Fruit fly (Drosophila melanogaster) whole organism, pupa: Measurements from ENCODE around the gene Pdp1.

ENCODE experiments used
- CG10348 ChIP-seq: fragments of 200-800 bp; sonication (Bioruptor generic); IDR thresholded peaks from 2 replicates; pipeline ENCODE4 v1.3.6; 2022; ENCODE audit warnings: missing biosample characterization, missing genetic modification characterization
- CG12605 ChIP-seq: fragments of 200-800 bp; sonication (Bioruptor generic); IDR thresholded peaks from 2 replicates; pipeline ENCODE4 v1.3.6; 2022; ENCODE audit warnings: missing biosample characterization, missing genetic modification characterization
- CG13204 ChIP-seq: fragments of 200-800 bp; sonication (Bioruptor generic); optimal IDR thresholded peaks from 2 replicates; lab custom pipeline; 2018; ENCODE audit warnings: missing biosample characterization, mild to moderate bottlenecking, missing genetic modification characterization, moderate library complexity
- CG14655 ChIP-seq: fragments of 200-800 bp; sonication (Bioruptor generic); optimal IDR thresholded peaks from 3 replicates; lab custom pipeline; 2017; ENCODE audit warnings: mild to moderate bottlenecking, missing biosample characterization, missing genetic modification reagents, missing genetic modification characterization
- CG15710 ChIP-seq: fragments of 200-800 bp; sonication (Bioruptor generic); optimal IDR thresholded peaks from 2 replicates; lab custom pipeline; 2018; ENCODE audit warnings: missing biosample characterization, mild to moderate bottlenecking, missing genetic modification characterization, moderate library complexity
- CG17806 ChIP-seq: fragments of 200-800 bp; sonication (Bioruptor generic); optimal IDR thresholded peaks from 2 replicates; lab custom pipeline; 2018; ENCODE audit warnings: missing biosample characterization, mild to moderate bottlenecking, missing genetic modification characterization, moderate library complexity
- CG32121 ChIP-seq: fragments of 200-800 bp; sonication (Bioruptor generic); IDR thresholded peaks from 2 replicates; pipeline ENCODE4 v1.3.6; 2022; ENCODE audit warnings: missing biosample characterization, missing genetic modification characterization
- CG34367 ChIP-seq: fragments of 200-800 bp; sonication (Bioruptor generic); optimal IDR thresholded peaks from 2 replicates; lab custom pipeline; 2018; ENCODE audit warnings: missing biosample characterization, mild to moderate bottlenecking, missing genetic modification characterization
- CG4496 ChIP-seq: fragments of 200-800 bp; sonication (Bioruptor generic); IDR thresholded peaks from 3 replicates; pipeline ENCODE4 v1.3.6; 2022; ENCODE audit warnings: missing biosample characterization, missing genetic modification characterization
- CG8159 ChIP-seq: fragments of 200-800 bp; sonication (Bioruptor generic); optimal IDR thresholded peaks from 3 replicates; lab custom pipeline; 2018; ENCODE audit warnings: missing biosample characterization, mild to moderate bottlenecking, missing genetic modification characterization, moderate library complexity
- CG8301 ChIP-seq: fragments of 200-800 bp; sonication (Bioruptor generic); optimal IDR thresholded peaks from 2 replicates; lab custom pipeline; 2018; ENCODE audit warnings: missing biosample characterization, mild to moderate bottlenecking, missing genetic modification characterization
- CG9948 ChIP-seq: fragments of 200-800 bp; sonication (Bioruptor generic); optimal IDR thresholded peaks from 2 replicates; lab custom pipeline; 2018; ENCODE audit warnings: missing biosample characterization, mild to moderate bottlenecking, missing genetic modification characterization, moderate library complexity
- D1 ChIP-seq: fragments of 200-800 bp; sonication (Bioruptor generic); optimal IDR thresholded peaks from 2 replicates; lab custom pipeline; 2018; ENCODE audit warnings: missing biosample characterization, mild to moderate bottlenecking, missing genetic modification characterization, moderate library complexity
- EcR ChIP-seq: fragments of 200-800 bp; sonication (Bioruptor generic); optimal IDR thresholded peaks from 3 replicates; lab custom pipeline; 2019; ENCODE audit warnings: missing biosample characterization, missing genetic modification characterization, mild to moderate bottlenecking, moderate library complexity, missing genetic modification reagents
- Ets98B ChIP-seq: fragments of 200-800 bp; sonication (Bioruptor generic); IDR thresholded peaks from 2 replicates; pipeline ENCODE4 v1.3.6; 2022; ENCODE audit warnings: missing biosample characterization, missing genetic modification characterization
- Pif1A ChIP-seq: fragments of 200-800 bp; sonication (Bioruptor generic); optimal IDR thresholded peaks from 3 replicates; lab custom pipeline; 2016; ENCODE audit warnings: missing biosample characterization, missing genetic modification characterization
- Pif1B ChIP-seq: fragments of 200-800 bp; sonication (Bioruptor generic); optimal IDR thresholded peaks from 3 replicates; lab custom pipeline; 2016; ENCODE audit warnings: missing biosample characterization, missing genetic modification characterization
- Snoo ChIP-seq: fragments of 200-800 bp; sonication (Bioruptor generic); optimal IDR thresholded peaks from 3 replicates; lab custom pipeline; 2017; ENCODE audit warnings: missing biosample characterization, mild to moderate bottlenecking, missing genetic modification characterization, inconsistent platforms
- fd96Ca ChIP-seq: fragments of 200-800 bp; sonication (Bioruptor generic); IDR thresholded peaks from 3 replicates; pipeline ENCODE4 v1.3.6; 2022; ENCODE audit warnings: missing biosample characterization, missing genetic modification characterization
- gl ChIP-seq: fragments of 200-800 bp; sonication (Bioruptor generic); optimal IDR thresholded peaks from 2 replicates; lab custom pipeline; 2018; ENCODE audit warnings: missing biosample characterization, mild to moderate bottlenecking, missing genetic modification characterization
- rn ChIP-seq: fragments of 200-800 bp; sonication (Bioruptor generic); IDR thresholded peaks from 2 replicates; pipeline ENCODE4 v1.3.6; 2022; ENCODE audit warnings: missing biosample characterization, missing genetic modification characterization

The Pdp1 gene

DNA sequence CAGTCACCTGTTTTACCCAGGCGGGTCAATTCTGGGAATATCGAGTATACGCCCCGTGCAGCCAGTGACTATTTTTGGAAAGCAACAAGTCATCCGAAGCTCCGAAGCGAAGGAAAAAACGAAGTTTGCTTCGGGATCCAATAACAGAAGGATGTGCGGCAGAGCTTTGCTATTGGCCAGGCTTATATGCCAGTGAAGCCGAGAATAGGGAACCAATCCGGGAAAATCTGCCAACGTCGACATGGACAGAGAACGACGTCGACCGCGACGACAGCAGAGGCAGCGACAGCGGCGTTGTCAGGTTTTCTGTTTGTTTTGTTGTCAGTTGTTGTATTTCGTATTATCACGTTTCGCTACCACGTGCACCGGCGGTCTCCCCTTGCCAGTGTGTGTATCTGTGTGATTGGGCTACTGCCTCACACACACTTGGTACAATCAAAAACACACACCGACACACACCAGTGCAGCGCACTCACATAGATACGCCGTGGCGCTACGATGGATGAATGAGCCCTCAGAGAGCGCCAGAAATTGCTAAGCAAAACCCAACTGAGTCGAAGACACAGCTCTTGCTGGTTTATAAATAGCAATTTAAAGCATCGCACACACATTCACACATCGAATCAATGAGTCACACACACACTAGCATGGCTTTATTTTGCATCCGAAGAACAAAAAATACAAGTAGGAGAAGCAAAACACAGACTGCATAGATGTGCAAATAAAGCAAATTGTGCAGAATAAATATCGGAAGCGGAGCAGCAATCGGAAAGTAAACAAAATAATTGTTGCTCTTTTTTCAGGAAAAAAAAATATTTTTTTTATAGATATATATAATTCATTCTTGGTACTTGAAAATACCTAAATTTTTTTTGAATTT lies 32.0 kb downstream of the Pdp1 start:
- TF ChIP-seq CG4496 (GFP tag; lab: Robert Waterston, UW) (no peak), D1 (tag; lab: Kevin White, UChicago) (peak; percentile 48), CG8159 (tag; lab: Kevin White, UChicago) (no peak), CG15710 (no peak), Snoo (tag; lab: Kevin White, UChicago) (no peak), CG34367 (tag; lab: Kevin White, UChicago) (no peak), CG10348 (no peak), CG12605 (GFP tag; lab: Robert Waterston, UW) (0 out of 2 replicates have a peak, but pooled peaks have one; percentile 14), CG9948 (tag; lab: Kevin White, UChicago) (no peak), CG14655 (GFP tag; lab: Kevin White, UChicago) (peak; percentile 19), EcR (GFP tag; lab: Kevin White, UChicago) (peak; percentile 50), gl (tag; lab: Kevin White, UChicago) (no peak), fd96Ca (0 out of 3 replicates have a peak, but pooled peaks have one; percentile 29), CG17806 (tag; lab: Kevin White, UChicago) (peak; percentile 16), CG8301 (tag; lab: Kevin White, UChicago) (no peak), CG13204 (GFP tag; lab: Kevin White, UChicago) (peak; percentile 5), Pif1B (GFP tag; lab: Kevin White, UChicago) (no peak), rn (GFP tag; lab: Robert Waterston, UW) (no peak), CG32121 (GFP tag; lab: Robert Waterston, UW) (no peak), Ets98B (GFP tag; lab: Robert Waterston, UW) (0 out of 2 replicates have a peak, but pooled peaks have one; percentile 7), Pif1A (GFP tag; lab: Kevin White, UChicago) (no peak)

DNA sequence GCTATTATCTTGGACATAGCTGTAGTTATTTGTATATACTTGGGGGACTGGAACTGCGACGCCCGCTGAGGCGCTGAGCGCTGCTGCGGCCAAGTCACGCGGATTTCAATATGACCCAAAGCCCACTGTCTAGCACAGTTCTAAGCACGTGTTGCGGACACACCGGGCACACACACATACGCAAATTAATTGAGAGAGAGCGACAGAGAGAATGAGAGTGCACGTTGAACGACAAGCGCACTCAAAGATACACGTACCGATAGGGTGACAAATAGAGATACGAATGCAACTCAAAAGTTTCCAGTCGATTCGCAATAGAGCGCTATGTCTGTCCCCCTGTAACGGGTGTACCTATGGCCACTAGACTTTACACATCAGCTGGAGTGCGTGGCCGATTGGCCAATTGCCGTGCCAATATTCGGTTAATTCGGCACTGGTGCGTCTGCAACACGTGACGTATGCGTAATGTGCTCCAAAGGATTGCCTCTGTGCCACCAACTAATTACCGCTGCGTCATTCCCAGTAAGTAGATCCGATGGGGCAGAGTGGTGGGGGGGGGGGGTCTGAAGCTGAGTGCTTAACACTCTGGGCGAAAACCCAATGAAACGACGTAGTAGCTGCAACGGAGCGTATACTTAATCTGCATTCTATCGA lies 33.4 kb downstream of the Pdp1 start:
- TF ChIP-seq Pif1A (GFP tag; lab: Kevin White, UChicago) (no peak), CG14655 (GFP tag; lab: Kevin White, UChicago) (peak; percentile 19), CG32121 (GFP tag; lab: Robert Waterston, UW) (0 out of 2 replicates have a peak, but pooled peaks have one; percentile 9), CG12605 (GFP tag; lab: Robert Waterston, UW) (0 out of 2 replicates have a peak, but pooled peaks have one; percentile 9), CG9948 (tag; lab: Kevin White, UChicago) (no peak)

DNA sequence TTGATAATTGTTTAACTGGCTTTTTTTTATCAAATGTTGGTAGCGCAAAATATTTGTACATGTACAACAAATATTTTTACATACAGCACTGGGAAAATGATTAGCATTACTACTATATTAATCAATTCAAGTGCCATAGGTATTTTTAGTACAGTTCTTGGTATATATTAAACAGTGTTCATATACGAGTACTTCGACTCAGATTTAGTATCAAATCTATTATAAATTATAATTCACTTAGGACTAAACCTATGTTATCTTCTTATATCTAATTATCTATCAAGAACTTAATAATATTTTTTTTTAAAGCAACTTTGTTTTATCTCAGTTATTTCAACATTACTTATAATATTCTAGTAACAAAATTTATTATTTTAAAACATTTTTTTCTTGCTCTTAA lies 33.9 kb downstream of the Pdp1 start:
- TF ChIP-seq CG14655 (GFP tag; lab: Kevin White, UChicago) (peak; percentile 25), CG15710 (no peak)

DNA sequence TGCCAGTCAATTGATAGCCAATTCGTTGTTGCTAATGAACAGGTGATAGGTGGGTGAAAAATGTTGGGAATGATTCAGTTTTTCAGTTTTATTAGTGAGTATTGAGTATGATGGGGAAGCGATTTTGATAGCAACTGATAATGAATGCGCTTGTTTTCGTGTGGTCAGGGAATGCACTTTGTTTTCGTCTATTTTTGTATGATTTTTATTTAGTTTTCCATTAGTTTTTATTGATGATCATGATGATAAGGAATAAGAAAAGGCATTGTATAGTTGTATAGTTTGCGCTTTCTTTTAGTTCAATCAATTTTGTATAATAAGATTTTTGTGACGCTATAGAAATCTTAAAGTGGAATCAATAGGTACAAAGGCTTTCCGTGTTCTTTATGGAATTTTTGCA lies 35.3 kb downstream of the Pdp1 start:
- no peak for TF ChIP-seq EcR (GFP tag; lab: Kevin White, UChicago)
- no peak for TF ChIP-seq CG8159 (tag; lab: Kevin White, UChicago)
- no peak for TF ChIP-seq Ets98B (GFP tag; lab: Robert Waterston, UW)
- TF ChIP-seq CG14655 (GFP tag; lab: Kevin White, UChicago): no peak
- TF ChIP-seq D1 (tag; lab: Kevin White, UChicago): no peak
- TF ChIP-seq CG34367 (tag; lab: Kevin White, UChicago): no peak
- TF ChIP-seq rn (GFP tag; lab: Robert Waterston, UW): no peak
- TF ChIP-seq CG15710: no peak
- TF ChIP-seq CG9948 (tag; lab: Kevin White, UChicago): no peak
- TF ChIP-seq CG32121 (GFP tag; lab: Robert Waterston, UW): no peak
- no peak for TF ChIP-seq Snoo (tag; lab: Kevin White, UChicago)
- no peak for TF ChIP-seq Pif1A (GFP tag; lab: Kevin White, UChicago)
- TF ChIP-seq fd96Ca: no peak
- no peak for TF ChIP-seq CG12605 (GFP tag; lab: Robert Waterston, UW)
- TF ChIP-seq CG4496 (GFP tag; lab: Robert Waterston, UW): no peak
- TF ChIP-seq, all 21 proteins: peak for 0

DNA sequence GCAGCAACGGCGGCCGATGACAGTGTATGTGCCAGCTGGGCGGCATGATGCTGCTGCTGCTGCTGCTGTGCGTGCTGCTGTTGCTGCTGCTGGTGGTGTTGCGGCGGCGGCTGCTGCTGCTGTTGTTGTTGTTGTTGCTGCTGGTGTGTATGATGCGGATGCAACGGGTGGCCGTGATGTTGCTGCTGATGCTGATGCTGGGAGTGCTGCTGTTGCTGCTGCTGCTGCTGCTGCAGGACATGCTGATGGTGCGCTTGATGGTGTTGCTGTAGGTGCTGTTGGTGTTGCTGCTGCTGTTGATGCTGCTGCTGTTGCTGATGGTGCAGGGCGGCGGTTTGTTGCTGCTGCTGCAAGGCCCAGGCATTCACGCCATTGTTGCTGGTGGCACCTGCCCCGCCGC lies 36.3 kb downstream of the Pdp1 start:
- no peak for TF ChIP-seq Ets98B (GFP tag; lab: Robert Waterston, UW)
- TF ChIP-seq CG8301 (tag; lab: Kevin White, UChicago): no peak
- no peak for TF ChIP-seq CG10348
- TF ChIP-seq CG13204 (GFP tag; lab: Kevin White, UChicago): no peak
- TF ChIP-seq, all 21 proteins: peak for 0

DNA sequence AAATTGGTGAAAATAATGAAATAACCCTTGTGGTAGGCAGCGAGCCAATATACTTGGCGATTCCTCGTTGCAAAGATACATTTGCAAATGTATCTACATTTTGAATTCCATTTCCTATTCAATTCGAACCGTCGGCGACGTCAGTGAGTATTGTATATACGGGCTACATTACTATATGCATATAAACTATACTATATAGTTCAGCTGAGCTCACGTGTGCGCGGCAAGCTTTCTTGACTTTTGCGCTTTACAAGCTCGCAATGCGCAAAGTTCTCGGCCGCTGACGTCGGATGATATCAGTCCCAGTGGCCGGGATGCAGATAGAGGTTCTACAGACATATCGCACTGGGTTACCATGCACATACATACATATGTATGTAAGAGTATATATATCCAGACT lies 37.6 kb downstream of the Pdp1 start:
- TF ChIP-seq CG17806 (tag; lab: Kevin White, UChicago) (no peak), rn (GFP tag; lab: Robert Waterston, UW) (no peak), CG15710 (no peak), CG9948 (tag; lab: Kevin White, UChicago) (no peak), fd96Ca (no peak), CG4496 (GFP tag; lab: Robert Waterston, UW) (no peak), Pif1B (GFP tag; lab: Kevin White, UChicago) (no peak), CG13204 (GFP tag; lab: Kevin White, UChicago) (no peak), CG10348 (no peak), Pif1A (GFP tag; lab: Kevin White, UChicago) (no peak), CG8301 (tag; lab: Kevin White, UChicago) (no peak), Ets98B (GFP tag; lab: Robert Waterston, UW) (no peak), D1 (tag; lab: Kevin White, UChicago) (no peak), CG12605 (GFP tag; lab: Robert Waterston, UW) (no peak), Snoo (tag; lab: Kevin White, UChicago) (no peak)
